Worm (Caenorhabditis elegans) whole organism, late embryonic: ENCODE measurements around the gene F22E5.23.
"Not testable (repeated sequence)": the region's sequence is repeated elsewhere in the genome, so short reads cannot be mapped to it uniquely, and the experiment has no call there.

Source experiments
- C08G9.2 ChIP-seq: sonication (generic microtip); optimal IDR thresholded peaks from 2 replicates; lab custom pipeline; 2016; ENCODE audit warnings: mild to moderate bottlenecking, missing genetic modification characterization, moderate library complexity, missing compliant biosample characterization
- C38D4.7 ChIP-seq: fragments of 200-800 bp; sonication (Bioruptor generic); optimal IDR thresholded peaks from 2 replicates; lab custom pipeline; 2018; ENCODE audit warnings: mild to moderate bottlenecking, missing genetic modification characterization, moderate library complexity, missing compliant biosample characterization
- K02D7.2 ChIP-seq: sonication (generic microtip); optimal IDR thresholded peaks from 2 replicates; lab custom pipeline; 2017; ENCODE audit warnings: mild to moderate bottlenecking, missing genetic modification characterization, missing compliant biosample characterization
- K09A11.1 ChIP-seq: sonication (generic microtip); optimal IDR thresholded peaks from 2 replicates; lab custom pipeline; 2017; ENCODE audit warnings: antibody characterized with exemption, mild to moderate bottlenecking, missing genetic modification characterization, missing compliant biosample characterization; ENCODE audit not compliant: insufficient read depth
- T23F11.4 ChIP-seq: fragments of 200-800 bp; sonication (Bioruptor generic); optimal IDR thresholded peaks from 2 replicates; lab custom pipeline; 2018; ENCODE audit warnings: mild to moderate bottlenecking, missing genetic modification characterization, missing compliant biosample characterization
- Y22D7AL.16 ChIP-seq: sonication (generic microtip); optimal IDR thresholded peaks from 2 replicates; lab custom pipeline; 2016; ENCODE audit warnings: missing genetic modification characterization, missing compliant biosample characterization
- ceh-14 ChIP-seq: sonication (generic microtip); optimal IDR thresholded peaks from 2 replicates; lab custom pipeline; 2016; ENCODE audit warnings: missing genotype, missing genetic modification characterization, missing compliant biosample characterization
- ceh-19 ChIP-seq: fragments of 200-800 bp; sonication (Bioruptor generic); optimal IDR thresholded peaks from 2 replicates; lab custom pipeline; 2018; ENCODE audit warnings: mild to moderate bottlenecking, missing genetic modification characterization, missing compliant biosample characterization
- ceh-2 ChIP-seq: sonication (generic microtip); optimal IDR thresholded peaks from 2 replicates; lab custom pipeline; 2016; ENCODE audit warnings: missing genotype, missing genetic modification characterization, missing compliant biosample characterization
- ceh-31 ChIP-seq: sonication (generic microtip); optimal IDR thresholded peaks from 2 replicates; lab custom pipeline; 2016; ENCODE audit warnings: missing genetic modification characterization, missing compliant biosample characterization
- ceh-34 ChIP-seq: sonication (generic microtip); optimal IDR thresholded peaks from 2 replicates; lab custom pipeline; 2016; ENCODE audit warnings: mild to moderate bottlenecking, missing genetic modification characterization, missing compliant biosample characterization
- ceh-45 ChIP-seq: fragments of 200-800 bp; sonication (Bioruptor generic); IDR thresholded peaks from 2 replicates; pipeline ENCODE4 v1.3.6; 2022; ENCODE audit warnings: missing genetic modification reagents, missing genetic modification characterization, missing compliant biosample characterization
- ceh-48 ChIP-seq: sonication (generic microtip); optimal IDR thresholded peaks from 2 replicates; lab custom pipeline; 2016; ENCODE audit warnings: missing genetic modification characterization, inconsistent platforms, missing compliant biosample characterization
- ceh-6 ChIP-seq: fragments of 200-800 bp; sonication (Bioruptor generic); optimal IDR thresholded peaks from 2 replicates; lab custom pipeline; 2018; ENCODE audit warnings: mild to moderate bottlenecking, missing genetic modification characterization, missing compliant biosample characterization
- che-1 ChIP-seq: sonication (generic microtip); optimal IDR thresholded peaks from 2 replicates; lab custom pipeline; 2016; ENCODE audit warnings: mild to moderate bottlenecking, missing genetic modification characterization, missing compliant biosample characterization
- dmd-4 ChIP-seq: sonication (generic microtip); optimal IDR thresholded peaks from 2 replicates; lab custom pipeline; 2016; ENCODE audit warnings: borderline replicate concordance, missing genetic modification characterization, missing compliant biosample characterization
- dve-1 ChIP-seq: sonication (generic microtip); optimal IDR thresholded peaks from 2 replicates; lab custom pipeline; 2017; ENCODE audit warnings: antibody characterized with exemption, mild to moderate bottlenecking, missing genetic modification characterization, missing compliant biosample characterization
- elt-4 ChIP-seq: sonication (generic microtip); optimal IDR thresholded peaks from 2 replicates; lab custom pipeline; 2016; ENCODE audit warnings: missing genetic modification characterization, missing compliant biosample characterization
- ets-4 ChIP-seq: sonication (generic microtip); optimal IDR thresholded peaks from 2 replicates; lab custom pipeline; 2016; ENCODE audit warnings: missing genetic modification characterization, missing compliant biosample characterization
- eyg-1 ChIP-seq: sonication (generic microtip); optimal IDR thresholded peaks from 2 replicates; lab custom pipeline; 2016; ENCODE audit warnings: missing genotype, missing genetic modification characterization, missing compliant biosample characterization
- fax-1 ChIP-seq: sonication (generic microtip); optimal IDR thresholded peaks from 2 replicates; lab custom pipeline; 2016; ENCODE audit warnings: missing genotype, missing genetic modification characterization, missing compliant biosample characterization
- fkh-10 ChIP-seq: fragments of 150-350 bp; optimal IDR thresholded peaks from 2 replicates; lab custom pipeline; 2014; ENCODE audit warnings: missing biosample characterization, missing genetic modification reagents, missing genetic modification characterization
- fkh-6 ChIP-seq: sonication (generic microtip); optimal IDR thresholded peaks from 2 replicates; lab custom pipeline; 2016; ENCODE audit warnings: missing genetic modification characterization, missing compliant biosample characterization
- gmeb-2 ChIP-seq: sonication (generic microtip); optimal IDR thresholded peaks from 2 replicates; lab custom pipeline; 2016; ENCODE audit warnings: missing genetic modification characterization, inconsistent platforms, missing compliant biosample characterization
- hlh-15 ChIP-seq: sonication (generic microtip); optimal IDR thresholded peaks from 2 replicates; lab custom pipeline; 2016; ENCODE audit warnings: missing genetic modification characterization, missing compliant biosample characterization
- hlh-30 ChIP-seq: sonication (generic microtip); optimal IDR thresholded peaks from 2 replicates; lab custom pipeline; 2017; ENCODE audit warnings: antibody characterized with exemption, missing genetic modification characterization, missing compliant biosample characterization; ENCODE audit not compliant: insufficient read depth
- hlh-6 ChIP-seq: sonication (generic microtip); optimal IDR thresholded peaks from 2 replicates; lab custom pipeline; 2016; ENCODE audit warnings: missing genotype, missing genetic modification characterization, missing compliant biosample characterization
- nhr-11 ChIP-seq: fragments of 150-350 bp; optimal IDR thresholded peaks from 2 replicates; lab custom pipeline; 2014; ENCODE audit warnings: missing biosample characterization, missing genetic modification characterization
- npax-4 ChIP-seq: sonication (generic microtip); optimal IDR thresholded peaks from 2 replicates; lab custom pipeline; 2016; ENCODE audit warnings: missing genetic modification characterization, missing compliant biosample characterization
- pag-3 ChIP-seq: sonication (generic microtip); optimal IDR thresholded peaks from 2 replicates; lab custom pipeline; 2016; ENCODE audit warnings: missing compliant biosample characterization, missing genetic modification characterization, borderline replicate concordance
- pat-9 ChIP-seq: fragments of 200-800 bp; sonication (Bioruptor generic); optimal IDR thresholded peaks from 2 replicates; lab custom pipeline; 2018; ENCODE audit warnings: mild to moderate bottlenecking, missing genetic modification characterization, moderate library complexity, missing compliant biosample characterization
- pha-2 ChIP-seq: sonication (generic microtip); optimal IDR thresholded peaks from 2 replicates; lab custom pipeline; 2017; ENCODE audit warnings: mild to moderate bottlenecking, missing genetic modification characterization, missing compliant biosample characterization
- pha-4 ChIP-seq: fragments of 150-350 bp; optimal IDR thresholded peaks from 2 replicates; lab custom pipeline; 2018; ENCODE audit warnings: missing biosample characterization, missing genetic modification reagents, missing genetic modification characterization
- pros-1 ChIP-seq: fragments of 150-350 bp; optimal IDR thresholded peaks from 2 replicates; lab custom pipeline; 2014; ENCODE audit warnings: missing biosample characterization, missing genetic modification reagents, missing genetic modification characterization
- ref-2 ChIP-seq: sonication (generic microtip); optimal IDR thresholded peaks from 2 replicates; lab custom pipeline; 2016; ENCODE audit warnings: missing genetic modification characterization, missing compliant biosample characterization
- rnt-1 ChIP-seq: sonication (generic microtip); optimal IDR thresholded peaks from 2 replicates; lab custom pipeline; 2016; ENCODE audit warnings: missing genetic modification characterization, missing compliant biosample characterization
- sdc-2 ChIP-seq: sonication (generic microtip); optimal IDR thresholded peaks from 2 replicates; lab custom pipeline; 2016; ENCODE audit warnings: missing genotype, missing genetic modification characterization, missing compliant biosample characterization
- syd-9 ChIP-seq: sonication (generic microtip); optimal IDR thresholded peaks from 2 replicates; lab custom pipeline; 2016; ENCODE audit warnings: mild to moderate bottlenecking, missing genetic modification characterization, moderate library complexity, missing compliant biosample characterization
- tbx-7 ChIP-seq: sonication (generic microtip); optimal IDR thresholded peaks from 2 replicates; lab custom pipeline; 2016; ENCODE audit warnings: missing genotype, missing genetic modification characterization, missing compliant biosample characterization
- ttx-3 ChIP-seq: sonication (generic microtip); optimal IDR thresholded peaks from 2 replicates; lab custom pipeline; 2016; ENCODE audit warnings: missing genetic modification reagents, missing genetic modification characterization, missing compliant biosample characterization
- unc-86 ChIP-seq: sonication (generic microtip); optimal IDR thresholded peaks from 2 replicates; lab custom pipeline; 2016; ENCODE audit warnings: missing genetic modification characterization, missing compliant biosample characterization
- zip-5 ChIP-seq: sonication (generic microtip); optimal IDR thresholded peaks from 2 replicates; lab custom pipeline; 2016; ENCODE audit warnings: missing genetic modification characterization, missing compliant biosample characterization

The F22E5.23 gene

ce11 chrII:2640982-2641381 is at the start of gene F22E5.23:
F22E5.23 (plus strand) TSS chrII:2641282.
- TF ChIP-seq sdc-2 (no peak), hlh-6 (tag; lab: Kevin White, UChicago) (no peak), tbx-7 (tag; lab: Kevin White, UChicago) (no peak), fkh-6 (tag; lab: Kevin White, UChicago) (no peak), pha-2 (tag; lab: Kevin White, UChicago) (no peak), rnt-1 (tag; lab: Kevin White, UChicago) (no peak), K09A11.1 (no peak), C38D4.7 (GFP tag; lab: Kevin White, UChicago) (no peak), ref-2 (tag; lab: Kevin White, UChicago) (no peak), npax-4 (tag; lab: Kevin White, UChicago) (no peak), Y22D7AL.16 (tag; lab: Kevin White, UChicago) (no peak), ceh-34 (tag; lab: Kevin White, UChicago) (no peak), syd-9 (tag; lab: Kevin White, UChicago) (no peak), dmd-4 (tag; lab: Kevin White, UChicago) (no peak), fax-1 (no peak), fkh-10 (GFP tag; lab: Kevin White, UChicago) (no peak), T23F11.4 (GFP tag; lab: Kevin White, UChicago) (no peak), ceh-14 (tag; lab: Kevin White, UChicago) (no peak)

- not testable (repeated sequence) for TF ChIP-seq elt-4; zip-5; che-1 (tag; lab: Kevin White, UChicago)
These were observed 40.9 kb upstream of the F22E5.23 start, which contains the start of gene F33H12.1 for ce11 chrII:2600176-2600575. F33H12.1 (plus strand) TSS chrII:2600476.

- TF ChIP-seq pha-4 (tag; lab: Kevin White, UChicago) (no peak), hlh-30 (tag; lab: Kevin White, UChicago) (no peak), dve-1 (tag; lab: Kevin White, UChicago) (no peak), nhr-11 (tag; lab: Kevin White, UChicago) (no peak), K09A11.1 (no peak), ceh-48 (tag; lab: Kevin White, UChicago) (no peak), sdc-2 (no peak), gmeb-2 (tag; lab: Kevin White, UChicago) (no peak), zip-5 (no peak), ceh-34 (tag; lab: Kevin White, UChicago) (no peak), ets-4 (tag; lab: Kevin White, UChicago) (no peak), pros-1 (tag; lab: Kevin White, UChicago) (no peak), ceh-2 (tag; lab: Kevin White, UChicago) (no peak), elt-4 (no peak), ceh-14 (tag; lab: Kevin White, UChicago) (no peak), C08G9.2 (tag; lab: Kevin White, UChicago) (no peak), pag-3 (no peak)
These were observed 40.2 kb upstream of the F22E5.23 start for ce11 chrII:2600931-2601330.

DNA sequence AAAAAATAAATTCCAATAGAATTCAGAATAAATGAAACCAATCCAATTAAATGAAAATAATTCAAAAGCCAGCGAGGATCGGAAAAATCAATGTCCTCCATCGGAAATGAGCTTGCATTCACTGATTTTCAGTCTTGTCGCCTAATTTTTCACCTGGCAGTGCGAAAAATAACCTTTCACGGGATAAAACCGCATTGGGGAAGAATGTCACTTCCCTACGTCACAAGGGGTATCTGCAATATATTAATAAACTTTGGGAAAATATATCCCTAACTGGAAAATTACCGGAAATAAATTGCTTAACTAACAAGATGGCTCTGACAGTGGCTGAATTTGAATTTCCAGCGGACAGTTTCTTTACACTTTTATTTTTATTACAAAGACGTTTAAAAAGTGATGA is 35.8 kb upstream of the F22E5.23 start, which contains the start of gene sri-77:
Gene sri-77 (minus strand): TSS at position 101 of the 400 bp plus-strand sequence.
- TF ChIP-seq ttx-3 = no peak
- no peak for TF ChIP-seq K02D7.2 (tag; lab: Kevin White, UChicago)
- TF ChIP-seq ets-4 (tag; lab: Kevin White, UChicago) = no peak
- TF ChIP-seq ceh-6 = no peak
- TF ChIP-seq hlh-6 (tag; lab: Kevin White, UChicago) = no peak
- no peak for TF ChIP-seq dve-1 (tag; lab: Kevin White, UChicago)
- TF ChIP-seq nhr-11 (tag; lab: Kevin White, UChicago) = no peak
- TF ChIP-seq dmd-4 (tag; lab: Kevin White, UChicago) = no peak
- no peak for TF ChIP-seq hlh-15 (tag; lab: Kevin White, UChicago)
- TF ChIP-seq ceh-45 (GFP tag; lab: Robert Waterston, UW) = no peak
- no peak for TF ChIP-seq pat-9 (tag; lab: Kevin White, UChicago)
- no peak for TF ChIP-seq zip-5
- TF ChIP-seq gmeb-2 (tag; lab: Kevin White, UChicago) = no peak
- no peak for TF ChIP-seq eyg-1 (tag; lab: Kevin White, UChicago)
- no peak for TF ChIP-seq T23F11.4 (GFP tag; lab: Kevin White, UChicago)
- no peak for TF ChIP-seq unc-86 (tag; lab: Kevin White, UChicago)
- TF ChIP-seq ceh-31 = no peak
- no peak for TF ChIP-seq C08G9.2 (tag; lab: Kevin White, UChicago)
- no peak for TF ChIP-seq fkh-6 (tag; lab: Kevin White, UChicago)
- no peak for TF ChIP-seq ceh-19 (GFP tag; lab: Kevin White, UChicago)
